Worm (Caenorhabditis elegans): Measurements from ENCODE around the gene srh-169.

The srh-169 gene

DNA sequence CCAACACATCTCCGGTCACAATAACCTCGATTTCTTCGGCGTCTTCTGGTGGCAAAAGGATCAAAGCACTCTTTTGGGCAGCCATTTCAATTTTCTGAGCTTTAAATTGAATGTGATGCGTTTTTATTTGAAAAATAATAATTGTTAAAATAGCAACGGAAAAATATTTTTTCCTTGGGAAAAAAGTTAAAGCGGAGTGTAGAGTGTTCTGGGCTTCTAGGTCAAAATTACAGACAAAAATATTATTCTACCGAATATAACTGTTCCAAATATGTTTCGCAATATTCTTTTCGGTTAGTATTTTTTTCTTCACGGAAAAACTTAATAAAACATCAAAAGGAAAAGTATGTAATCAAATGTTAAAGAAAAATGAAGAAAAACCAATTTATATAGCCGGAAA lies 7.4 kb downstream of the srh-169 start, which contains the start of gene djr-1.2:
Gene djr-1.2, minus strand, starts transcription at position 101 of the 400 bp plus-strand sequence.
- TF ChIP-seq R02D3.7 (tag; optimal IDR thresholded peaks at IDR 0.05) (no peak), unc-62 (GFP tag; optimal IDR thresholded peaks at IDR 0.05) (no peak), nhr-23 (tag; optimal IDR thresholded peaks at IDR 0.05) (no peak), skn-1 (tag; optimal IDR thresholded peaks at IDR 0.05) (no peak), ZK546.5 (tag; optimal IDR thresholded peaks at IDR 0.05) (no peak), elt-1 (tag; optimal IDR thresholded peaks at IDR 0.05) (no peak), hmg-11 (tag; optimal IDR thresholded peaks at IDR 0.05) (no peak), nhr-11 (tag; optimal IDR thresholded peaks at IDR 0.05) (no peak), eor-1 (tag; optimal IDR thresholded peaks at IDR 0.05) (no peak), fkh-2 (tag; optimal IDR thresholded peaks at IDR 0.05) (no peak)

DNA sequence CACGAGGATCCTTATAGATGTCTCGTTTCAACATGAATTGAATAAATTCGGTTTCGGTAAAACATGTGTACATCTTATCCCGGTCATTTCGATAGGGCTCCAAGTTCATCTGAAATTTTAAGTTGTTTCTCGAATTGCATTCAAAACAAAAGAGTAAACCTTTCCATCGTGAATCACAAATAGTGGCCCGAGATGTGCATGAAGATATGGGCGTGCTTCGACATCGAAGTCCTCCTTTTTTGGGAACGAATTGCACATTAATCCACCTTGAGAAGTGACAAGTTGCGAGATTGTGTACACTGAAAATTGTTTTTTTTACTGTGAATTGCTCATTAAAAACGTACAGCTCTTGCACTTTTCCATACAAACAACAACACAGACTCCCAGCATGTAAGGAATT lies 8.6 kb downstream of the srh-169 start:
- TF ChIP-seq ceh-28 (tag; optimal IDR thresholded peaks at IDR 0.05) (no peak), ZK546.5 (tag; optimal IDR thresholded peaks at IDR 0.05) (no peak), nhr-23 (tag; optimal IDR thresholded peaks at IDR 0.05) (no peak), elt-2 (tag; optimal IDR thresholded peaks at IDR 0.05) (no peak), fos-1 (tag; optimal IDR thresholded peaks at IDR 0.05) (no peak), mml-1 (tag; optimal IDR thresholded peaks at IDR 0.05) (no peak), nhr-237 (tag; optimal IDR thresholded peaks at IDR 0.05) (no peak), lin-15B (tag; optimal IDR thresholded peaks at IDR 0.05) (no peak), jun-1 (tag; optimal IDR thresholded peaks at IDR 0.05) (no peak), nfya-1 (tag; optimal IDR thresholded peaks at IDR 0.05; ENCODE audit: insufficient read depth) (no peak), nhr-43 (tag; optimal IDR thresholded peaks at IDR 0.05; ENCODE audit: poor library complexity, severe bottlenecking) (no peak), R02D3.7 (tag; optimal IDR thresholded peaks at IDR 0.05) (no peak), ztf-4 (tag; optimal IDR thresholded peaks at IDR 0.05) (no peak), fkh-2 (tag; optimal IDR thresholded peaks at IDR 0.05) (no peak)

DNA sequence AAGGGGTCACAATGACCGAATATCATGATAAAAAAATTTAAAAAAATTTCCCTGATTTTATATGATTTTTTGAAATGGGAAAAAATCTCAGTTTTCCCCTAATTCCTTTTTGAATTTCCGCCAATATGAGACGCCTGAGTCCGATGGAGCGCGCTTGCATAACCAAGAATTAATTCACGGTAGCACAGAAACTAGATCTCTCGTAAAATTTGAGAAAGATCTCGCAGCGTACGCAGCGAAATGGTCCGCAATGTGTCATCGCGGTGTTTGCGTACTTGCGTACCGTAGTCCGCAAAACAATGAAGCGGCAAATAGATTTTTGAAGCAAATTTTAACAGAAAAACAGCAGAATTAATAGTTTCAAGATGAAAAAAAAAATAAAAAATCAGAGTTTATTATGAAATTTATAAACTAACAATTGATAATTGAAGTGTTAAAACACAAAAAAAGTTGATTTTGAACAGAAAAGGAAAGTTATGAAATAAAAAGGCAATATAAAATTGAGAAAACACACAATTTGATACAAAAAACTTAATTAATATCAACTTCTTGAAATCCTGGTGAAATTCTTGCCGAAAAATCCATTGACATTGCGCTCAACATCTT lies 16.0 kb downstream of the srh-169 start:
- TF ChIP-seq lin-15B (tag; optimal IDR thresholded peaks at IDR 0.05), result peak; percentile 4

ce11 chrV:4073455-4073854 lies 25.8 kb downstream of the srh-169 start, which contains the start of gene otpl-2:
TSS of gene otpl-2 (plus strand) at chrV:4073755.
- no peak for TF ChIP-seq ceh-28 (tag; optimal IDR thresholded peaks at IDR 0.05)
- no peak for TF ChIP-seq snpc-4 (tag; optimal IDR thresholded peaks at IDR 0.05)
- no peak for TF ChIP-seq nhr-12 (tag; optimal IDR thresholded peaks at IDR 0.05)
- TF ChIP-seq mml-1 (tag; optimal IDR thresholded peaks at IDR 0.05), result no peak
- TF ChIP-seq nhr-23 (tag; optimal IDR thresholded peaks at IDR 0.05), result no peak

- TF ChIP-seq ceh-82 (tag; optimal IDR thresholded peaks at IDR 0.05), result no peak
- no peak for TF ChIP-seq ceh-16 (tag; optimal IDR thresholded peaks at IDR 0.05)
- TF ChIP-seq lsy-12 (tag; optimal IDR thresholded peaks at IDR 0.05), result no peak
- TF ChIP-seq egl-27 (tag; optimal IDR thresholded peaks at IDR 0.05), result no peak
- no peak for TF ChIP-seq nhr-25 (tag; optimal IDR thresholded peaks at IDR 0.05)
- no peak for TF ChIP-seq pha-4 (tag; optimal IDR thresholded peaks at IDR 0.05)
- no peak for TF ChIP-seq nhr-77 (tag; optimal IDR thresholded peaks at IDR 0.05)
- no peak for TF ChIP-seq nhr-67 (tag; optimal IDR thresholded peaks at IDR 0.05)
- TF ChIP-seq lin-15B (tag; optimal IDR thresholded peaks at IDR 0.05), result no peak
- TF ChIP-seq hmg-11 (tag; optimal IDR thresholded peaks at IDR 0.05), result no peak
- no peak for TF ChIP-seq daf-12 (tag; optimal IDR thresholded peaks at IDR 0.05)
Observed at ce11 chrV:4080546-4080945, 32.9 kb downstream of the srh-169 start.

DNA sequence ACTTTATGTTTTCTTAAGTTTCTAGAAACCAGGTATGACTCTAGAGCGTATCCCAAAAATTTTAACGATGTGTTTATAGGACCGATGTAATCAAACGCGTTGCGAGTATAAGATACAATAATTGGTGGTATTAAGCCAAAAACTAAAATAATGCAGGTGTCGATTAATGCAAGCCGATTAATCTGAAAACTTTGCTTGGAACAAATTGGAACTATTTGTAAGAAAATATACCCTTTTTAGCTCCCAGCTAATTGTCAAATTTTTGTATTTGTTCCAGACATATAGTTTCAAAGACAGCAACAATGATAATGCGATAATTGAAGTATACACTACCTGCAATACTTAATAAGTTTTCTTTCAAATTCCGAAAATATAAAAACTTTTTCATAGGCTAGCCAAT lies 33.6 kb downstream of the srh-169 start, which contains the start of gene srh-211:
Gene srh-211, minus strand, starts transcription at position 101 of the 400 bp plus-strand sequence.
- TF ChIP-seq egl-27 (tag; optimal IDR thresholded peaks at IDR 0.05), result no peak
- TF ChIP-seq nhr-11 (tag; optimal IDR thresholded peaks at IDR 0.05), result no peak

All from whole organism, L3 larva.